Fruit fly (Drosophila melanogaster): Measurements from ENCODE around the gene CG3769.

The CG3769 gene

DNA sequence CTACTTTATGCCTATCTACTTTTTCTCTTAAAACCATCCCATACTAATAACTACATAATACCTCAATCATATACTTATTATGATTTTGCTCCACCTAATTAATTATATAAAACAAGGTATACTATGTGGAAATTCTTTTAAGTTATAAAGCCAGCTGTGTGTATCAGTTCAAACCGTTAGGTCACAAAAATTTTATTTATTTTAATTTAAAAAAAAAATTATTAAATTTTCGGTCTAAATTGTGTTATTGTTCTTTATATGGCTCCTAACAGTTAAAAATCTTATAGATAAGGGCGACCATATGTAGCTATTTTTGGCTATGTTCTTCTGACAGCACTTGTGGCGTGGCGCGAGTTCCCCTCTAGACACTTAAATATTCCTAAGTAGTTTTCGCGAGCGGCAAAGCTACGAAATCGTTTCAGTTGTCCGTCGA, 47.9 kb upstream of the CG3769 start, which contains the start of gene Aldh (continued):
- TF ChIP-seq fd96Cb (tag; optimal IDR thresholded peaks at IDR 0.05) = no peak
- no peak for TF ChIP-seq Gsc (GFP tag; IDR thresholded peaks at IDR 0.05)
- peak; percentile 54 for TF ChIP-seq Hmr (GFP tag; optimal IDR thresholded peaks at IDR 0.05)
- TF ChIP-seq Drgx (GFP tag; IDR thresholded peaks at IDR 0.05) = peak; percentile 65
- TF ChIP-seq jumu (GFP tag; optimal IDR thresholded peaks at IDR 0.05) = no peak
- no peak for TF ChIP-seq CG7839 (tag; optimal IDR thresholded peaks at IDR 0.05)
- TF ChIP-seq Bdp1 (GFP tag; optimal IDR thresholded peaks at IDR 0.05) = no peak
- no peak for TF ChIP-seq Lpt (GFP tag; optimal IDR thresholded peaks at IDR 0.05)
- no peak for TF ChIP-seq E2f2 (GFP tag; IDR thresholded peaks at IDR 0.05)
- peak; percentile 50 for TF ChIP-seq B-H2 (GFP tag; optimal IDR thresholded peaks at IDR 0.05)
- no peak for TF ChIP-seq nom (GFP tag; optimal IDR thresholded peaks at IDR 0.05)
- TF ChIP-seq bab2 (GFP tag; optimal IDR thresholded peaks at IDR 0.05) = no peak
- TF ChIP-seq CG3065 (GFP tag; optimal IDR thresholded peaks at IDR 0.05) = no peak
- TF ChIP-seq pita (GFP tag; optimal IDR thresholded peaks at IDR 0.05) = no peak
- TF ChIP-seq CG5245 (GFP tag; optimal IDR thresholded peaks at IDR 0.05) = no peak
- no peak for TF ChIP-seq CG32767 (GFP tag; IDR thresholded peaks at IDR 0.05)
- TF ChIP-seq CG4360 (GFP tag; IDR thresholded peaks at IDR 0.05) = no peak
- no peak for TF ChIP-seq CG3726 (GFP tag; IDR thresholded peaks at IDR 0.05)
- no peak for TF ChIP-seq CG1529 (GFP tag; optimal IDR thresholded peaks at IDR 0.05)
- no peak for TF ChIP-seq Bteb2 (GFP tag; optimal IDR thresholded peaks at IDR 0.05)
- no peak for TF ChIP-seq CG18011 (GFP tag; optimal IDR thresholded peaks at IDR 0.05)
- no peak for TF ChIP-seq CHES-1-like (GFP tag; optimal IDR thresholded peaks at IDR 0.05)
- peak; percentile 27 for TF ChIP-seq CG13775 (GFP tag; optimal IDR thresholded peaks at IDR 0.05)
- TF ChIP-seq nerfin-1 (tag; optimal IDR thresholded peaks at IDR 0.05) = no peak
- no peak for TF ChIP-seq CG16779 (GFP tag; IDR thresholded peaks at IDR 0.05)
- TF ChIP-seq sisA (GFP tag; IDR thresholded peaks at IDR 0.05) = no peak
- TF ChIP-seq CG2875 (GFP tag; optimal IDR thresholded peaks at IDR 0.05) = no peak
- no peak for TF ChIP-seq CG12219 (GFP tag; optimal IDR thresholded peaks at IDR 0.05)
- TF ChIP-seq CG30020 (tag; optimal IDR thresholded peaks at IDR 0.05) = no peak
- TF ChIP-seq ind (GFP tag; optimal IDR thresholded peaks at IDR 0.05) = no peak
- TF ChIP-seq Awh (GFP tag; IDR thresholded peaks at IDR 0.05) = no peak
- TF ChIP-seq cato (GFP tag; optimal IDR thresholded peaks at IDR 0.05; ENCODE audit: borderline replicate concordance) = no peak
- TF ChIP-seq E2f1 (GFP tag; IDR thresholded peaks at IDR 0.05) = no peak
- TF ChIP-seq tio (GFP tag; optimal IDR thresholded peaks at IDR 0.05) = peak; percentile 7
- no peak for TF ChIP-seq knrl (GFP tag; IDR thresholded peaks at IDR 0.05; ENCODE audit: partially characterized antibody)
- TF ChIP-seq CG15514 (GFP tag; optimal IDR thresholded peaks at IDR 0.05) = peak; percentile 33
- TF ChIP-seq CG30403 (GFP tag; optimal IDR thresholded peaks at IDR 0.05) = peak; percentile 17
- TF ChIP-seq CG12769 (tag; optimal IDR thresholded peaks at IDR 0.05) = no peak
- TF ChIP-seq tup (GFP tag; optimal IDR thresholded peaks at IDR 0.05) = no peak
- no peak for TF ChIP-seq nerfin-2 (GFP tag; IDR thresholded peaks at IDR 0.05; ENCODE audit: partially characterized antibody)
- TF ChIP-seq Antp (GFP tag; optimal IDR thresholded peaks at IDR 0.05) = no peak
- TF ChIP-seq CG6254 (GFP tag; optimal IDR thresholded peaks at IDR 0.05) = no peak
- TF ChIP-seq Ptx1 (GFP tag; IDR thresholded peaks at IDR 0.05) = peak; percentile 53; the same call in 1 of the 2 replicates
- no peak for TF ChIP-seq CG12942 (GFP tag; optimal IDR thresholded peaks at IDR 0.05)
- TF ChIP-seq CG17359 (tag; optimal IDR thresholded peaks at IDR 0.05) = no peak
- no peak for TF ChIP-seq Pdp1 (GFP tag; optimal IDR thresholded peaks at IDR 0.05)
- no peak for TF ChIP-seq Sry-δ (GFP tag; optimal IDR thresholded peaks at IDR 0.05)
- no peak for TF ChIP-seq ttk (GFP tag; IDR thresholded peaks at IDR 0.05)
- no peak for TF ChIP-seq CG33557 (GFP tag; optimal IDR thresholded peaks at IDR 0.05)
- no peak for TF ChIP-seq CG11504 (tag; optimal IDR thresholded peaks at IDR 0.05)
- no peak for TF ChIP-seq zfh1 (GFP tag; IDR thresholded peaks at IDR 0.05)
